Fruit fly (Drosophila melanogaster): ENCODE data around the gene Bruce.
"Not testable (repeated sequence)": the region's sequence is repeated elsewhere in the genome, so short reads cannot be mapped to it uniquely, and the experiment has no call there.

Bruce gene

DNA sequence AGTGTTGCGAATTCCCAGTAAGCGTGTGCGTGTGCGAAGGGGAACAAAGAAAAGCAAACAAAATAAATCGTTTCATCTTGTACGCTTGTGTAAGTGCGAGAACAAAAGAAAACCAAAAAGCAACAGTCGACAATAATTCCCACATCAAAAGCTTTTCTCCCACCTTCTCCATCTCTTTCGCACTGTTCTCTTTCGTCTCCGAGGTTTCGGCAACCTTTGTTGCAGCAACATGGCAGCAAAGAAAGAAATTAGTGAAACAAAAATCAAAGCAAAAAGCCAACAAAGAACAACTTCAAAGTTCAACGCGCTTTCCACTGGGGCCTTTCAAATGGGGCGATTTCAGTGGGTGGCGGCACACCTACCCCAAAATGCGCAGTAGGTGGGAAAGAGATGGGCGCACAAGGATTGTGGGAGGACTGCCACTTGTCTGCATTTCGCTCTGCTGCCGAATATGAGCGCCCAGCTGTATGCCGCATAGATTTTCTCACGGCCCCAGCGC is 20.9 kb upstream of the Bruce start:
- peak; percentile 96 for TF ChIP-seq CG17801 (GFP tag; optimal IDR thresholded peaks at IDR 0.05; ENCODE audit: partially characterized antibody)

DNA sequence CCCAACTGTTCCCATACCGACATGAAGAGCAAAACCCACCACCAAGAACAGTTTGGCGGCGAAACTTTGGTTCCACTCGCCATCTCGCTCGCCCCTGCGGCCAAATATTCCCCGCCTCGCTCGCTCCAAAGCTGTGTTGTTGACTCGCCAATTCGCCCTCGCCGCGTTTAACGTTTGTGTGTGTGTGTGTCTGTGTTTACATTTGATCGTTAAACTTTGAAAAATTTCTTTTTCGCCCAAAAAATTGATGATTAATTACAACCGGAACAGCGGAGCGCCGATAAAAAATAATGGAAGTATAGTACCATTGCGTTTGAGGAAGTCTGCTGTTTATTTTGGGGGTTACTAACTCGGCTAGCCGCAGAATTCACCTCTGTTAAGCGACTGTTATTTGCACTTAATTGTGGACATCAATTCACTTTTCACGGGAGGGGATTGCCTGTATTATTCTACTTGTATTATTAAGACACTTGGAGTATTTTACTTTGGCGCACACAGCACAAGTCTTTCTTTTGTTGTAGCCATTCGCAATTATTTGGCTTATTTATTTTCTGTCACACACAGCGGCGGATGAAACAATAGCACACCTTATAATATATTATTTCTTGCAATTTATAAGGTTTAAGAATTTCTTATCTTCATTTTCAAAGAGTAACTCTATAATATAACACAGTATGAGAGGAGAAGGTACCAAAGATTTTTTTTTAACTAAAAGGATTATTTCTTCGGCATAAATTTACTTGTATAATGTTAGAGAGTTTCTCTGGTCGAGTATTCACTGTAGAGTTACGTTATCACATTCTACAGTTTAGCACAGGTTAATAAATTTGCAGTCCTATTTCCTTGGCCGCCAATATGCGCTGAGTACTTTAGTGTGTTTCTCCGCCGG is 19.8 kb upstream of the Bruce start:
- peak; percentile 85 for TF ChIP-seq CG17801 (GFP tag; optimal IDR thresholded peaks at IDR 0.05; ENCODE audit: partially characterized antibody)

DNA sequence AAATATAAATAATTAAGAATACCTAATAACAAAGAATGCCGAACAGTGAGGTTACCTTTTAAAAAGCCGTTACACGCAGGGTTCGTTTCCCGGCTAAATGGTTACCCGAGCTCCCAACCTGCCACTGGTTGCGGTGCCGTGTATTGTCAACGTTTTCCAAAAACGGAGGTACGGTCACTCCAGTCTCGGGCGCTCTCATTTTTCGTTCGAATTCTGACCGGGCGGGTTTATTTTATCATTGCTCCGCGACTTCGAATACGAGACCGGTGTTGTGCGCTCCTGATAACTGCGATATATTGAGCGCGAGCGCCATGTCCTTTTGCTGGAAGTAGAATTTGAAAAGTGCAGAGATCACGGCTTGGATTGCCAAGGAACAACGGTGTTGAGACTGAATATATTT is 18.8 kb upstream of the Bruce start, which contains the start of gene jumu:
TSS of gene jumu (plus strand) at position 196 of the 400 bp plus-strand sequence.
- TF ChIP-seq CG17801 (GFP tag; optimal IDR thresholded peaks at IDR 0.05; ENCODE audit: partially characterized antibody): no peak

DNA sequence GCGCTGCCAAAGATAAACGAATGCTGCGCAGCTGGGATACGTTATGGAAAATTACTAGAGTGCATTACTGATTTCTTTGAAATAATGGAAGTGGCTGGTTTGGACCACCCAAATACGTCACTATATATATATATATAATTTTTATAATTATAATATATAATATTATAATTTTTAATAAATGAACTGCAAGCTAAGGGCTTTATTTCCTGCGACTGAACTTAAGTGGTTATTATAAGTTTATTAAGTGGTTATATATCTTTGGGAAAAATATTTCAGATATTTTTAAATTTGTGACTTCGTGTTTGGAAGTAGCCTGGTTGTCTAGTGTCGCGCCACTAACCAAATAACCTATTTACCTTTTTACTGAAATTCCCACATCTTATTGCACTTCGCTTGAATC is 17.3 kb upstream of the Bruce start, which contains the start of gene CG31406:
TSS of gene CG31406 (plus strand) at position 301 of the 400 bp plus-strand sequence.
- not testable (repeated sequence) for TF ChIP-seq CG17801 (GFP tag; optimal IDR thresholded peaks at IDR 0.05; ENCODE audit: partially characterized antibody)

DNA sequence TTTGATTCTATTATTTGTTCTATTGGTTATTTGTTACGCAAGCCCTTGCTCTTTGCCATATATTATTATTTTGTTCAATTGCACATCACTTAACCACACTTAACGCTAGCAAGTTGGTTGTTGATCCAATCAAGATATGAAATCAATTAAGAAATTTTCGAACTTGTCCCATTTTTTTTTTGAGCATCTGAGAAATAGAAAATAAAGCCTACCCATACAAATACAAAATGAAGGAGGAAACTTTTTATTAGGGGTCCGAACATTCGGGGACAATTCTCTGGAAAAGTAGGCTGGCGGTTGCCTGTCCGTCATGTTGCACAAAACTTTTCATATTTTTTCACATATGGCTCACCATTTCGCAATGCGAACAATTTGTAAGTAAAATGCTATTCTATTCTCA is 9.5 kb upstream of the Bruce start, which contains the start of gene CG18545:
TSS of gene CG18545 (plus strand) at position 301 of the 400 bp plus-strand sequence.
- TF ChIP-seq CG17801 (GFP tag; optimal IDR thresholded peaks at IDR 0.05; ENCODE audit: partially characterized antibody): not testable (repeated sequence)

DNA sequence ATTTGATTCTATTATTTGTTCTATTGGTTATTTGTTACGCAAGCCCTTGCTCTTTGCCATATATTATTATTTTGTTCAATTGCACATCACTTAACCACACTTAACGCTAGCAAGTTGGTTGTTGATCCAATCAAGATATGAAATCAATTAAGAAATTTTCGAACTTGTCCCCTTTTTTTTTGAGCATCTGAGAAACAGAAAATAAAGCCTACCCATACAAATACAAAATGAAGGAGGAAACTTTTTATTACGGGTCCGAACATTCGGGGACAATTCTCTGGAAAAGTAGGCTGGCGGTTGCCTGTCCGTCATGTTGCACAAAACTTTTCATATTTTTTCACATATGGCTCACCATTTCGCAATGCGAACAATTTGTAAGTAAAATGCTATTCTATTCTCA is 6.9 kb upstream of the Bruce start, which contains the start of gene CG12592:
TSS of gene CG12592 (plus strand) at position 301 of the 400 bp plus-strand sequence.
- TF ChIP-seq CG17801 (GFP tag; optimal IDR thresholded peaks at IDR 0.05; ENCODE audit: partially characterized antibody): not testable (repeated sequence)

DNA sequence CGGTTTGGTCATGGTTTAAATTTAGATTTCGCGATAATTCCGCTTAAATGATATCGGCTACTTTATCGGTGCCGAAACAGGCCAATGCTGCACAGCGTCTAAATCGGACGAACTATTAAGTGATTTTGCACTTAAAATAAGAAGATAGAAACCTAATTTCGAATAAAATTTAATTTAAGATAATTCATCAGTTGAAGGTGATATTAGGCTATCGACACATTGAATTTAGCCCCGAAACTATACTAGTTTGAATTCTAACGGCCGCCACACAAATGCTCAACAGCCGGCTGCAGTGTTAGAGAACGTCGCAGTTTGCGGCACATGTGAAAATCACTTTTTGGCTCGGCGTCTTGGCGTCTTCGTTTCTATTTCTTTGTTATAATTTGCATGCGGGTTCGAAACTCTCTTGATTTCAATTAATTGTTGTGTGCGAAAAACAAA is 1.7 kb upstream of the Bruce start, which contains the start of gene sle:
TSS of gene sle (plus strand) at position 293 of the 441 bp plus-strand sequence.
- TF ChIP-seq CG17801 (GFP tag; optimal IDR thresholded peaks at IDR 0.05; ENCODE audit: partially characterized antibody): peak; percentile 57

DNA sequence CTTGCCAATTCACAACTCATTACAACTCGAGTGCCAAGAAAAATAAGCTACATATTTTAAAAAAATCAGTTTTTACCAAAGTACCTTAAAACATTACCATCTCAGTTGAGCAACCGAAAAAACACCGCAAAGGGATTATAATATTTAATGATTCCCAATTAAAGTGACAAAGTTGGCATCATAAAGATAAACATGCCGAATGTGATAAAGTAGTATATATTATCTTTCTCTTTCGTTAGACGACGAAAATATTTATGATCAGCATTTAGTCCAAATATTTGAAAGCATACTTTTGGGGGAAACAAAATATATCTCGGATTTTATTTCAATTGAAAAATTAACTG is 19.4 kb downstream of the Bruce start:
- TF ChIP-seq CG17801 (GFP tag; optimal IDR thresholded peaks at IDR 0.05; ENCODE audit: partially characterized antibody): peak; percentile 30

DNA sequence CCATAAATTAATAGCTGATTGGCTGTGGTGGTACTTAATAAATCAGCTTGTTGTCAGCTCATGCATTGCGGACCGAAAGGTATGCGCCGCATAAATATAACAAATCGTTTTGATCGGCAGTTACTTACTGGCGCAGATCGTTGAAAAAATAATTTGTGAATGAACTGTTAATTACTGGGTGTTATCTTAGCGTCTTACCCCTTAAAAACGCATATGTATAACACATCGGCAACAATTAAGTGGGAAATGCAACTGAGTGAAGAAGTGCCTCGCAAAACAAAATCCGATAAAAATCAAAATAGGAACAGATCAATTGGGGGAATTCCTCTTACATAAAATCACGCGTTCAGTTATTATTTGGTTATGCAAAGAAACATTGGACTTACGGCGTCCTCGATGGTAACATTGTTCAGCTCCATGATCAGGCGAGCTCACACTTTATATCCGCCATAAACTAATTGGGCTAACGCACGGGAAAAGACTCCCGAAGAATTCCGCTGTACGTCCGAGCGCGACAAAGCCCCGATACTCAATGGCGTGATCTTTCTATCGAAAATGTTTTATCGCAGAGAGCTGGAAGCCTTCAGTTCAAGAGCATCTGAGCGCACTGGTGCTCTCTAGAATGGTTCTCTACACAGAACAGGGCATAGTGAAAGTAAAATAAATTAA is 19.9 kb downstream of the Bruce start, which contains the start of gene CG6293:
TSS of gene CG6293 (minus strand) at position 538 of the 669 bp plus-strand sequence.
- TF ChIP-seq CG17801 (GFP tag; optimal IDR thresholded peaks at IDR 0.05; ENCODE audit: partially characterized antibody): peak; percentile 72

DNA sequence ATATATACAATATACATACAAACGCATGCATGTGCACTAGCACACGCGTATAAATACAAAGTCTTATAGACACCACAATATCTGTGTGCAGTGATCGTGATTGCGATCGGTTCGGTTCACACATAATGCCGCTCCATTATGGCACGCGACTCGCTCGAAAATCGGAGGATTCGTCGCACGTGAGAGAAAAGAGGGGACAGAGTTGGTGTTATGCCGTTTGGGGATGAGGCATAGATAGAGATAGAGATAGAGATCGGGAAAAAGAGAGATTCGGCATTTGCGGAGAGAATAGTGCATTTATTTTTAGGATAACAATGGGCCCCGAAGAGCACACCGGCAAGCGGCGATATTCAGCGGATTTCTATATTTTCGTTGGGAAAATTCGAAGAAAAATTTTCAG is 47.0 kb downstream of the Bruce start:
- no peak for TF ChIP-seq CG17801 (GFP tag; optimal IDR thresholded peaks at IDR 0.05; ENCODE audit: partially characterized antibody)

DNA sequence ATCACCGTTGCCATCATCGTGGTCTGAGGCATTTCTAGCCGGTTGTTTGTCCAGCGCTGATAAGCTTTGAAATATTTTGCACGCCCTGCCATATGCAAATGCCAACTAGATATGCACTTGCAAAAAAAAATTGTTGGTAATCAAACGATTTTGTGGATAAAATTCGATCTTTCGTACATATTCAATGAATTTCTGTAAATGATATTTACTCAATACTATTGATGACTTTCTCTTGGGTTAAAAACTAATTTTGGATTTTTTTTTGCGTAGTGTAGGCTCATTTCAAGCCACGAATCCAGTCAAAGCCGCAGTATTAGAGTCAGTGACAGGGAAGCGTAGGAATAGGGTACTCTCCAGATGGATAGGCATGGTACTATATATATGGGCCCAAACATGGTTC is 48.0 kb downstream of the Bruce start:
- TF ChIP-seq CG17801 (GFP tag; optimal IDR thresholded peaks at IDR 0.05; ENCODE audit: partially characterized antibody): no peak

DNA sequence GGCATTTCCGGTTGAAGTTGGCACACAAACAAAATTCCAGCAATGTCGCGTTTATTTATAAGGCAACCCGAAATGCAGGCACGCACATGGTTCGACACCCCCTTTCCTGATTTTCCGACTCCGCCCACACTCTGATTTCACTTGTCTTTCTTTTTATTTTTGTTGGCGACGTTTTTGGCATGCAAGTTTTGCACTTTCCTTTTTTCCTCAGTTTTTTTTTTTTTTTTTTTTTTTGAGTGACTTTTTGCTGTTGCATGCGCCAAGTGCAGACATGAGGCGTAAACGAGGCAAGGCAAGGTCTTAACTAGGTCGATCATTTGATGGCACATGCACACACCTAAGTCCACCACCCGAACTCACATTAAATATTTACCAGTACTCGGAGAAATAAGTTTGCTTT is 49.1 kb downstream of the Bruce start:
- no peak for TF ChIP-seq CG17801 (GFP tag; optimal IDR thresholded peaks at IDR 0.05; ENCODE audit: partially characterized antibody)

DNA sequence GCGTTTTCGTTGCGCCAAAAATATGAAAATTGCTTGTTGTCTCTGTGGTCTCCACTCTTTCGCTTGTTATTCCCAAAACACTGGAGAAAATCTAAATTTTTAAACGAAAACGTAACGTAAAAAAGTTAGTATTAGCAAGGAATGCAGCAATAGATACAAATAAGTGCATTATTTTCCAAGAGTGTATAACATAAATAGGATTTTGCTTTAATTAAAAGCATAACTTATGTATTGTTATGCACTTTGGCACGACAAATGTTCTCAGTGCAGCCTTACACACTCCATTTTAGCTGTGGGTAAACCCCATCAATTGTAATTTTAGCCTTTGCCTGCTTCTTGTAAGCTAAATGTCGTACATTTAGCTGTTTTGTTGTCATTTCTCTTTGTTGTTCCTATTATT is 55.2 kb downstream of the Bruce start:
- TF ChIP-seq CG17801 (GFP tag; optimal IDR thresholded peaks at IDR 0.05; ENCODE audit: partially characterized antibody): no peak

DNA sequence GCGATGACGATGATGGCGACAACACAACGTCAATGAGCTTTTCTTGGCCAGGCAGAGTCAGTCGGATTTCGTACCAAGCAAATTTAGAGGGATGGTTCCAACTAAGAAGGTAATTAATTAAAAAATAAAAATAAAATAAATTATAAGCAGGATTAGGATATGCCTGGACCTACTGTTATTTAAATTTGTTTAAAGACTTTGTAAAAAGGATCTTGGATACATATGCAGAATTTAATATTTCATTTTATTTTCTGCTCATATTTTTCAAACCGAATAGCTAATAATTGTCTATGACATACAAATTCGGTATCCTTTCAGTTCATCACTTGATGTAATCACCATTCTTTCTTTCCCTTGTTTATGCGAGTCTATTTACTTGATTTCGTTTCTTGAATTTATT is 56.3 kb downstream of the Bruce start:
- TF ChIP-seq CG17801 (GFP tag; optimal IDR thresholded peaks at IDR 0.05; ENCODE audit: partially characterized antibody): no peak

DNA sequence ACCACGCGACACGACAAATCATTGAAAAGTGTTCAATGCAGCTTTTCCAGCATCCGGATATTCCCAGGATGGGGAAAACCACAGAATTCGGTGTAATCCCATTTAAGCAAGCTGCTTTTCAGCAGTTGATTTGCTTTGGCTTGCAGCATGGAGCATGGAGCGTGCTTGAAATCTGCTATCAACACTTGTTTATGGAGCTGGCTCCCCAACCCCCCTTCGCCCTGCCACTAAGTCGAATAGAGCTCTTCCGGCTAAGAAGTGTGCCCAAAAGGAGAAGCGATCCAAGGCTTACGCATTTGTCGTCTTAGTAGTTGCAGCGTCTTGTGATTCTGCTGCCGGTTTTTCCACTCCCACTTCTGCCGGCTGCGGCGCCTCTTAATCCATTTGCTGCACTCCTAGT is 56.8 kb downstream of the Bruce start:
- TF ChIP-seq CG17801 (GFP tag; optimal IDR thresholded peaks at IDR 0.05; ENCODE audit: partially characterized antibody): no peak
